Worm (Caenorhabditis elegans): Measurements from ENCODE around the gene sna-1.

DNA sequence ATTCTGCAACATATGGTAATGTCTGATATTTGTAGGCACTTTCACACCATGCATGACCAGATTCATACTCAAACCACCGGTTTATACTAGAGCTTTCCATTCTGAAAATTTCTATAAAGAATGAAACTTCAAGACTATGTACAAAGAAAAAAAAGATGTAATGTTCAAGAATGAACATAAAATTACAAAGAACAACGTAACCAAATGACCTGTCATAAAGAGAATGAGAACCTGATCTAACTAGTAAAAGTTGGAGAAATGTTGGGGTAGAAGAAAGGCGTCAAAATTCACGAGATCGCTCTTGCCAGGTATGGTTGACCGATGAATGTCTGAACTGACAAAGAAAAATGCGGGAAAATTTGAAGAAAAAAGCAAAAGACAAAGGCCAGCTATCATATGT is 12.9 kb downstream of the sna-1 start, which contains the start of gene W02F12.2:
- TF ChIP-seq dao-5 (tag; optimal IDR thresholded peaks at IDR 0.05) (no peak), W03F9.2 (tag; optimal IDR thresholded peaks at IDR 0.05) (no peak)

Data from whole organism, L4/young adult.